Worm (Caenorhabditis elegans): ENCODE measurements around the gene oma-1.

DNA sequence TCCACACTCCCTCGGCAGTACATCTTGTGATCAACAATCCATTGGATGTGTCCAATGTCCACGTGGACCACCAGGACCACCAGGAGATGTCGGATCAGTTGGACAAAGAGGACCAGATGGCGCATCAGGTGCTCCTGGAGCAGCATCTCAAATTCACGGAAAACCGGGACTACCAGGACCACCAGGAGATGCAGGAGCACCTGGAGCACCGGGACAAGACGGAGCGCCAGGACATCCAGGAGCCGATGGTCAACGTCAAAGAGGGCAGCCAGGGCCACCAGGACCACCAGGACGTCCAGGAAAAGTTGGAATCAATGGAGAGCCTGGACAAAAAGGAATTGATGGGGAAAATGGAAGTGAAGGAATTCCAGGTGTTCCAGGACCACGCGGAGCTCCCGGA is 39.8 kb upstream of the oma-1 start:
- TF ChIP-seq ref-1 (GFP tag; conservative IDR thresholded peaks at IDR 0.05) (no peak), flt-1 (GFP tag; IDR thresholded peaks at IDR 0.05) (no peak), klf-2 (GFP tag; conservative IDR thresholded peaks at IDR 0.05) (no peak), T22C8.4 (GFP tag; IDR thresholded peaks at IDR 0.05) (no peak), ztf-23 (GFP tag; IDR thresholded peaks at IDR 0.05) (no peak), tab-1 (GFP tag; IDR thresholded peaks at IDR 0.05) (no peak), ztf-29 (GFP tag; IDR thresholded peaks at IDR 0.05) (no peak)
